Worm (Caenorhabditis elegans) whole organism, L2 larva: ENCODE measurements around the gene K10H10.6.

ENCODE experiments used
- C34F6.9 ChIP-seq: fragments of 150-350 bp; optimal IDR thresholded peaks from 2 replicates; lab custom pipeline; 2014; ENCODE audit warnings: missing biosample characterization, missing genetic modification characterization
- F13H6.1 ChIP-seq: sonication (generic microtip); optimal IDR thresholded peaks from 2 replicates; lab custom pipeline; 2016; ENCODE audit warnings: missing genetic modification characterization, missing compliant biosample characterization
- R02D3.7 ChIP-seq: fragments of 150-350 bp; optimal IDR thresholded peaks from 2 replicates; lab custom pipeline; 2014; ENCODE audit warnings: missing biosample characterization, missing genetic modification characterization
- Y55F3AM.14 ChIP-seq: fragments of 200-800 bp; sonication (Bioruptor generic); optimal IDR thresholded peaks from 2 replicates; lab custom pipeline; 2018; ENCODE audit warnings: mild to moderate bottlenecking, missing genetic modification characterization, missing compliant biosample characterization
- ZK546.5 ChIP-seq: sonication (generic microtip); optimal IDR thresholded peaks from 2 replicates; lab custom pipeline; 2017; ENCODE audit warnings: missing biosample characterization, missing genetic modification characterization
- alr-1 ChIP-seq: fragments of 150-350 bp; optimal IDR thresholded peaks from 2 replicates; lab custom pipeline; 2014; ENCODE audit warnings: missing biosample characterization, missing genetic modification characterization
- aly-2 ChIP-seq: fragments of 150-350 bp; optimal IDR thresholded peaks from 2 replicates; lab custom pipeline; 2014; ENCODE audit warnings: missing biosample characterization, missing genetic modification characterization
- ama-1 ChIP-seq: fragments of 150-350 bp; optimal IDR thresholded peaks from 2 replicates; lab custom pipeline; 2018; ENCODE audit warnings: inconsistent platforms
- blmp-1 ChIP-seq: sonication (generic microtip); optimal IDR thresholded peaks from 2 replicates; lab custom pipeline; 2017; ENCODE audit warnings: missing genetic modification characterization, mild to moderate bottlenecking, missing compliant biosample characterization, antibody characterized with exemption, moderate library complexity; ENCODE audit not compliant: insufficient read depth
- ceh-16 ChIP-seq: fragments of 150-350 bp; optimal IDR thresholded peaks from 2 replicates; lab custom pipeline; 2014; ENCODE audit warnings: missing biosample characterization, missing genetic modification characterization
- ceh-82 ChIP-seq: fragments of 150-350 bp; optimal IDR thresholded peaks from 2 replicates; lab custom pipeline; 2014; ENCODE audit warnings: missing biosample characterization, missing genetic modification characterization
- crh-2 ChIP-seq: sonication (generic microtip); optimal IDR thresholded peaks from 2 replicates; lab custom pipeline; 2017; ENCODE audit warnings: missing biosample characterization, missing genetic modification characterization
- dmd-4 ChIP-seq: sonication (generic microtip); optimal IDR thresholded peaks from 2 replicates; lab custom pipeline; 2017; ENCODE audit warnings: missing biosample characterization, missing genetic modification characterization
- egl-27 ChIP-seq: sonication (generic microtip); optimal IDR thresholded peaks from 3 replicates; lab custom pipeline; 2017; ENCODE audit warnings: missing biosample characterization, missing genetic modification reagents, missing genetic modification characterization
- elt-1 ChIP-seq: fragments of 150-350 bp; optimal IDR thresholded peaks from 2 replicates; lab custom pipeline; 2014; ENCODE audit warnings: missing biosample characterization, missing genetic modification characterization
- elt-3 ChIP-seq: sonication (generic microtip); optimal IDR thresholded peaks from 2 replicates; lab custom pipeline; 2017; ENCODE audit warnings: missing biosample characterization, missing genetic modification characterization
- fos-1 ChIP-seq: fragments of 150-350 bp; optimal IDR thresholded peaks from 2 replicates; lab custom pipeline; 2014; ENCODE audit warnings: missing biosample characterization, missing genetic modification characterization
- gmeb-1 ChIP-seq: fragments of 150-350 bp; optimal IDR thresholded peaks from 2 replicates; lab custom pipeline; 2014; ENCODE audit warnings: missing biosample characterization, missing genetic modification characterization
- lin-11 ChIP-seq: fragments of 150-350 bp; sonication (generic microtip); optimal IDR thresholded peaks from 2 replicates; lab custom pipeline; 2014; ENCODE audit warnings: missing biosample characterization, missing genetic modification characterization, inconsistent platforms, mixed read lengths
- lin-13 ChIP-seq: fragments of 150-350 bp; optimal IDR thresholded peaks from 2 replicates; lab custom pipeline; 2014; ENCODE audit warnings: missing biosample characterization, missing genetic modification reagents, missing genetic modification characterization
- lin-39 ChIP-seq: fragments of 150-350 bp; optimal IDR thresholded peaks from 2 replicates; lab custom pipeline; 2014; ENCODE audit warnings: missing biosample characterization, missing genetic modification reagents, missing genetic modification characterization
- lsy-2 ChIP-seq, 2 experiments: fragments of 150-350 bp in 1 of 2; sonication (generic microtip) in 1 of 2; optimal IDR thresholded peaks; 2 replicates each; lab custom pipeline; 2014 to 2017; ENCODE audit warnings: missing biosample characterization in 2 of 2, missing genetic modification characterization in 2 of 2
- mab-5 ChIP-seq: fragments of 150-350 bp; optimal IDR thresholded peaks from 2 replicates; lab custom pipeline; 2014; ENCODE audit warnings: missing biosample characterization, missing genetic modification characterization
- mbf-1 ChIP-seq: sonication (generic microtip); optimal IDR thresholded peaks from 2 replicates; lab custom pipeline; 2017; ENCODE audit warnings: missing biosample characterization, missing genetic modification characterization
- mdl-1 ChIP-seq, 2 experiments: fragments of 150-350 bp in 1 of 2; sonication (generic microtip) in 1 of 2; optimal IDR thresholded peaks; 2 replicates each; lab custom pipeline; 2017; ENCODE audit warnings: missing biosample characterization in 2 of 2, missing genetic modification characterization in 2 of 2
- nhr-10 ChIP-seq: sonication (generic microtip); optimal IDR thresholded peaks from 2 replicates; lab custom pipeline; 2017; ENCODE audit warnings: missing biosample characterization, missing genetic modification characterization
- nhr-11 ChIP-seq: fragments of 150-350 bp; optimal IDR thresholded peaks from 2 replicates; lab custom pipeline; 2014; ENCODE audit warnings: missing biosample characterization, missing genetic modification characterization
- nhr-12 ChIP-seq: fragments of 150-350 bp; optimal IDR thresholded peaks from 2 replicates; lab custom pipeline; 2014; ENCODE audit warnings: missing biosample characterization, missing genetic modification characterization
- nhr-129 ChIP-seq: fragments of 150-350 bp; optimal IDR thresholded peaks from 2 replicates; lab custom pipeline; 2014; ENCODE audit warnings: missing biosample characterization, missing genetic modification characterization
- nhr-21 ChIP-seq: fragments of 150-350 bp; optimal IDR thresholded peaks from 2 replicates; lab custom pipeline; 2014; ENCODE audit warnings: missing biosample characterization, missing genetic modification characterization
- nhr-23 ChIP-seq: fragments of 150-350 bp; optimal IDR thresholded peaks from 2 replicates; lab custom pipeline; 2014; ENCODE audit warnings: missing biosample characterization, missing genetic modification reagents, missing genetic modification characterization
- nhr-237 ChIP-seq: fragments of 150-350 bp; optimal IDR thresholded peaks from 2 replicates; lab custom pipeline; 2014; ENCODE audit warnings: missing biosample characterization, missing genetic modification characterization
- nhr-25 ChIP-seq: fragments of 150-350 bp; sonication (generic microtip); optimal IDR thresholded peaks from 3 replicates; lab custom pipeline; 2014; ENCODE audit warnings: missing biosample characterization, missing genetic modification characterization
- nhr-6 ChIP-seq: fragments of 150-350 bp; optimal IDR thresholded peaks from 2 replicates; lab custom pipeline; 2014; ENCODE audit warnings: missing biosample characterization, missing genetic modification characterization
- nhr-77 ChIP-seq: fragments of 150-350 bp; optimal IDR thresholded peaks from 2 replicates; lab custom pipeline; 2014; ENCODE audit warnings: missing biosample characterization, missing genetic modification characterization
- peb-1 ChIP-seq: fragments of 150-350 bp; optimal IDR thresholded peaks from 2 replicates; lab custom pipeline; 2014; ENCODE audit warnings: missing biosample characterization, missing genetic modification characterization
- sem-4 ChIP-seq: fragments of 150-350 bp; optimal IDR thresholded peaks from 2 replicates; lab custom pipeline; 2014; ENCODE audit warnings: missing biosample characterization, missing genetic modification reagents, missing genetic modification characterization
- skn-1 ChIP-seq: sonication (generic microtip); optimal IDR thresholded peaks from 2 replicates; lab custom pipeline; 2017; ENCODE audit warnings: missing biosample characterization, missing genetic modification characterization
- sma-3 ChIP-seq: sonication (generic microtip); optimal IDR thresholded peaks from 2 replicates; lab custom pipeline; 2016; ENCODE audit warnings: missing genetic modification reagents, missing genetic modification characterization, missing compliant biosample characterization
- sma-9 ChIP-seq, 2 experiments: fragments of 150-350 bp in 1 of 2; sonication (generic microtip) in 1 of 2; optimal IDR thresholded peaks; 2 replicates each; lab custom pipeline; 2014 to 2016; ENCODE audit warnings: missing genetic modification characterization in 2 of 2, mild to moderate bottlenecking in 1 of 2, missing biosample characterization in 1 of 2, missing compliant biosample characterization in 1 of 2, missing genetic modification reagents in 1 of 2, moderate library complexity in 1 of 2
- snpc-4 ChIP-seq: fragments of 150-350 bp; optimal IDR thresholded peaks from 2 replicates; lab custom pipeline; 2014; ENCODE audit warnings: missing biosample characterization, missing genetic modification characterization
- unc-39 ChIP-seq: fragments of 150-350 bp; optimal IDR thresholded peaks from 2 replicates; lab custom pipeline; 2014; ENCODE audit warnings: missing biosample characterization, missing genetic modification characterization
- unc-55 ChIP-seq: fragments of 150-350 bp; sonication (generic microtip); optimal IDR thresholded peaks from 3 replicates; lab custom pipeline; 2014; ENCODE audit warnings: missing biosample characterization, missing genetic modification reagents, missing genetic modification characterization
- unc-62 ChIP-seq: fragments of 150-350 bp; optimal IDR thresholded peaks from 2 replicates; lab custom pipeline; 2014; ENCODE audit warnings: missing biosample characterization, missing genetic modification reagents, missing genetic modification characterization
- zag-1 ChIP-seq: fragments of 150-350 bp; optimal IDR thresholded peaks from 2 replicates; lab custom pipeline; 2014; ENCODE audit warnings: missing biosample characterization, missing genetic modification characterization
- ztf-1 ChIP-seq: fragments of 200-800 bp; sonication (Bioruptor generic); conservative IDR thresholded peaks from 2 replicates; pipeline ENCODE4 v1.3.6; 2022; ENCODE audit warnings: missing genetic modification characterization, missing compliant biosample characterization
- ztf-11 ChIP-seq: sonication (generic microtip); optimal IDR thresholded peaks from 2 replicates; lab custom pipeline; 2017; ENCODE audit warnings: missing biosample characterization, missing genetic modification characterization
- ztf-4 ChIP-seq: fragments of 150-350 bp; optimal IDR thresholded peaks from 2 replicates; lab custom pipeline; 2014; ENCODE audit warnings: missing biosample characterization, missing genetic modification characterization

Gene K10H10.6

DNA sequence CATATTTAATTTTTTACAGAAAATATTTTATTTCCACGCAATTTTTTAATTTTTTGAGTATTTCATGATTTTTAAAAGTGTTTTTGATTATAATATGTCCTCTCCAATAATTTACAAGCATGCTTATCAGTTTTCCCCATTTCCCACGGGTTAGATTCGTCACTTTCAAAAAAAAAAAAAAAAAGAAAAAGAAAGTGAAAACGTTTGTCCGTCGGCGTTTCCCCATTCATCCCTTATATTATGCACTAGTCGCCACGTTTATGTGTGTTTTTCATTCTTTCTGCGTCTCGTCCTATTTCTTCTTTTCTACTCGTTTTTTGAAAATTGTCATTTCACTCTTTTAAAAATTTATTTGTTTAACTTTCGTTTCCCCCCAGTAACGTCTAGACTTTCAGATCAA lies 13.7 kb upstream of the K10H10.6 start, which contains the start of gene vnut-1:
Gene vnut-1, plus strand, starts transcription at position 396 of the 400 bp plus-strand sequence.
- TF ChIP-seq alr-1 (tag; lab: Kevin White, UChicago), result no peak
- no peak for TF ChIP-seq R02D3.7 (tag; lab: Kevin White, UChicago)
- TF ChIP-seq unc-55, result peak; percentile 13
- TF ChIP-seq ztf-4 (tag; lab: Kevin White, UChicago), result no peak
- TF ChIP-seq mdl-1 (tag; optimal IDR thresholded peaks at IDR 0.05; lab: Kevin White, UChicago), result no peak
- peak; percentile 30 for TF ChIP-seq lin-13 (GFP tag; lab: Kevin White, UChicago)
- TF ChIP-seq ceh-82 (tag; lab: Kevin White, UChicago), result no peak
- peak; percentile 78 for TF ChIP-seq fos-1 (tag; lab: Kevin White, UChicago)
- TF ChIP-seq blmp-1, result peak; percentile 94
- no peak for TF ChIP-seq sma-3 (GFP tag; lab: Kevin White, UChicago)
- peak; percentile 17 for TF ChIP-seq nhr-25
- no peak for TF ChIP-seq lin-11 (tag; lab: Kevin White, UChicago)
- peak; percentile 27 for TF ChIP-seq C34F6.9 (tag; lab: Kevin White, UChicago)
- no peak for TF ChIP-seq lin-39 (tag; lab: Kevin White, UChicago)
- no peak for TF ChIP-seq unc-62
- TF ChIP-seq ZK546.5 (tag; lab: Kevin White, UChicago), result no peak
- TF ChIP-seq nhr-12 (tag; lab: Kevin White, UChicago), result no peak
- no peak for TF ChIP-seq nhr-129 (tag; lab: Kevin White, UChicago)
- no peak for TF ChIP-seq nhr-11 (tag; lab: Kevin White, UChicago)
- no peak for TF ChIP-seq nhr-77
- no peak for TF ChIP-seq mab-5
- TF ChIP-seq dmd-4 (tag; lab: Kevin White, UChicago), result no peak
- no peak for TF ChIP-seq Y55F3AM.14 (GFP tag; lab: Kevin White, UChicago)
- no peak for TF ChIP-seq zag-1 (tag; lab: Kevin White, UChicago)
- no peak for TF ChIP-seq ceh-16 (tag; lab: Kevin White, UChicago)
- TF ChIP-seq skn-1, result peak; percentile 14
- no peak for TF ChIP-seq ztf-11 (tag; lab: Kevin White, UChicago)
- TF ChIP-seq lsy-2 (tag; optimal IDR thresholded peaks at IDR 0.05; lab: Kevin White, UChicago), result peak in 1 of 2 experiments; percentile 51
- peak; percentile 92 for TF ChIP-seq crh-2 (tag; lab: Kevin White, UChicago)
- TF ChIP-seq unc-39 (tag; lab: Kevin White, UChicago), result no peak
- no peak for TF ChIP-seq ama-1 (lab: Kevin White, UChicago)
- no peak for TF ChIP-seq sem-4 (tag; lab: Kevin White, UChicago)
- TF ChIP-seq peb-1 (tag; lab: Kevin White, UChicago), result no peak
- no peak for TF ChIP-seq ztf-1 (GFP tag; lab: Robert Waterston, UW)
- TF ChIP-seq nhr-6 (tag; lab: Kevin White, UChicago), result no peak
- no peak for TF ChIP-seq nhr-237
- TF ChIP-seq gmeb-1, result peak; percentile 27
- TF ChIP-seq nhr-23 (tag; lab: Kevin White, UChicago), result no peak
- no peak for TF ChIP-seq elt-3 (tag; lab: Kevin White, UChicago)
- no peak for TF ChIP-seq snpc-4 (tag; lab: Kevin White, UChicago)
- no peak for TF ChIP-seq aly-2
- peak; percentile 57 for TF ChIP-seq sma-9 (GFP tag; optimal IDR thresholded peaks at IDR 0.05; lab: Kevin White, UChicago)
- no peak for TF ChIP-seq sma-9 (tag; optimal IDR thresholded peaks at IDR 0.05; lab: Kevin White, UChicago)
- TF ChIP-seq mbf-1 (tag; lab: Kevin White, UChicago), result no peak
- peak; percentile 33 for TF ChIP-seq F13H6.1 (tag; lab: Kevin White, UChicago)
- no peak for TF ChIP-seq egl-27 (tag; lab: Kevin White, UChicago)
- TF ChIP-seq nhr-21, result no peak
- TF ChIP-seq nhr-10, result no peak
- no peak for TF ChIP-seq elt-1 (tag; lab: Kevin White, UChicago)
